Fruit fly (Drosophila melanogaster) Kc167 (cell line): ENCODE measurements around the gene CG15358.

ENCODE experiments used
- Sin3A ChIP-seq: fragments of >200 bp; optimal IDR thresholded peaks from 2 replicates; lab custom pipeline; 2018; ENCODE audit warnings: missing external identifiers
- h ChIP-seq: fragments of >200 bp; optimal IDR thresholded peaks from 3 replicates; lab custom pipeline; 2018; ENCODE audit warnings: missing external identifiers
- insv ChIP-seq: fragments of >200 bp; optimal IDR thresholded peaks from 3 replicates; lab custom pipeline; 2018; ENCODE audit warnings: missing external identifiers
- psq ChIP-seq: fragments of >200 bp; optimal IDR thresholded peaks from 2 replicates; lab custom pipeline; 2017; ENCODE audit warnings: missing external identifiers
- ttk ChIP-seq: sonication (Bioruptor generic); optimal IDR thresholded peaks from 2 replicates; lab custom pipeline; 2017; ENCODE audit warnings: missing external identifiers

dm6 chr2L:1911316-1911873 is 28.4 kb upstream of the CG15358 start:
- TF ChIP-seq Sin3A (lab: Kevin White, UChicago), result no peak
- TF ChIP-seq h (lab: Kevin White, UChicago), result no peak
- no peak for TF ChIP-seq psq (lab: Kevin White, UChicago)
- no peak for TF ChIP-seq ttk (lab: Kevin White, UChicago)
- no peak for TF ChIP-seq insv (lab: Kevin White, UChicago)
